Worm (Caenorhabditis elegans): Measurements from ENCODE around the gene grl-22.

ce11 chrIII:5423665-5424133 is 9.9 kb upstream of the grl-22 start, which contains the start of gene dnj-24:
- TF ChIP-seq snpc-4 (tag; optimal IDR thresholded peaks at IDR 0.05) (no peak), efl-1 (optimal IDR thresholded peaks at IDR 0.05) (no peak), efl-1 (GFP tag; optimal IDR thresholded peaks at IDR 0.05 in 1 of 2) (peak in 1 of 2 experiments; percentile 48)

Data from whole organism, L1 larva.